Worm (Caenorhabditis elegans) whole organism, L3 larva: ENCODE measurements around the gene aat-4.

Experiments used
- elt-2 ChIP-seq: sonication (generic microtip); optimal IDR thresholded peaks from 2 replicates; lab custom pipeline; 2016; ENCODE audit warnings: missing genetic modification reagents, mild to moderate bottlenecking, missing genetic modification characterization, missing compliant biosample characterization
- mdl-1 ChIP-seq: fragments of 150-350 bp; optimal IDR thresholded peaks from 2 replicates; lab custom pipeline; 2014; ENCODE audit warnings: missing biosample characterization, missing genetic modification characterization
- nhr-12 ChIP-seq: fragments of 150-350 bp; optimal IDR thresholded peaks from 2 replicates; lab custom pipeline; 2014; ENCODE audit warnings: missing biosample characterization, missing genetic modification characterization

DNA sequence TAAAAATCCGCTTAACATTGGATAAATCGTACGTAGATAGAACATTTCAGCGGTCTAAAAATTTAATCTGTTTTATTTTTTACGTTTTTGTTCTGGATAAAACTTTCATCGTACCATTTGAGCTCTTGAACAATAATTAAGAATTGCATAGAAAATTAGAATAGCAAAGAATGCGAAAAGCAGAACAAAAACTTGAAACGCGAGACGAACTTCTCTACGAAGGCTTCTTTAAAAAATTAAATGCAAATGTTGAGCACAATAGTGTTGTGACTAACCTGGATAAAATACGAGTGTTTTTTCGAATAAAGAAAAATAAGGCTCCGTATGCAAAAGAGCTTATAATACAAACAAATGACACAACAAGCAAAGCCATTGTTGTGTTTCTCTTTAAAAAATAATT, 24.0 kb upstream of the aat-4 start:
- no peak for TF ChIP-seq mdl-1 (tag; lab: Kevin White, UChicago)
- TF ChIP-seq elt-2 (tag; lab: Kevin White, UChicago) = no peak
- no peak for TF ChIP-seq nhr-12 (tag; lab: Kevin White, UChicago)
